Worm (Caenorhabditis elegans) whole organism, L2 larva: Measurements from ENCODE around the gene npp-1.

Experiments
- dmd-4 ChIP-seq: sonication (generic microtip); optimal IDR thresholded peaks from 2 replicates; lab custom pipeline; 2017; ENCODE audit warnings: missing biosample characterization, missing genetic modification characterization
- egl-27 ChIP-seq: sonication (generic microtip); optimal IDR thresholded peaks from 3 replicates; lab custom pipeline; 2017; ENCODE audit warnings: missing biosample characterization, missing genetic modification reagents, missing genetic modification characterization
- fos-1 ChIP-seq: fragments of 150-350 bp; optimal IDR thresholded peaks from 2 replicates; lab custom pipeline; 2014; ENCODE audit warnings: missing biosample characterization, missing genetic modification characterization
- lin-13 ChIP-seq: fragments of 150-350 bp; optimal IDR thresholded peaks from 2 replicates; lab custom pipeline; 2014; ENCODE audit warnings: missing biosample characterization, missing genetic modification reagents, missing genetic modification characterization
- mab-5 ChIP-seq: fragments of 150-350 bp; optimal IDR thresholded peaks from 2 replicates; lab custom pipeline; 2014; ENCODE audit warnings: missing biosample characterization, missing genetic modification characterization
- mbf-1 ChIP-seq: sonication (generic microtip); optimal IDR thresholded peaks from 2 replicates; lab custom pipeline; 2017; ENCODE audit warnings: missing biosample characterization, missing genetic modification characterization
- nhr-11 ChIP-seq: fragments of 150-350 bp; optimal IDR thresholded peaks from 2 replicates; lab custom pipeline; 2014; ENCODE audit warnings: missing biosample characterization, missing genetic modification characterization
- nhr-12 ChIP-seq: fragments of 150-350 bp; optimal IDR thresholded peaks from 2 replicates; lab custom pipeline; 2014; ENCODE audit warnings: missing biosample characterization, missing genetic modification characterization
- nhr-237 ChIP-seq: fragments of 150-350 bp; optimal IDR thresholded peaks from 2 replicates; lab custom pipeline; 2014; ENCODE audit warnings: missing biosample characterization, missing genetic modification characterization
- nhr-25 ChIP-seq: fragments of 150-350 bp; sonication (generic microtip); optimal IDR thresholded peaks from 3 replicates; lab custom pipeline; 2014; ENCODE audit warnings: missing biosample characterization, missing genetic modification characterization
- sma-3 ChIP-seq: sonication (generic microtip); optimal IDR thresholded peaks from 2 replicates; lab custom pipeline; 2016; ENCODE audit warnings: missing genetic modification reagents, missing genetic modification characterization, missing compliant biosample characterization

ce11 chrIV:9891938-9892337, 33.6 kb downstream of the npp-1 start, which contains the start of gene F32B6.4:
- TF ChIP-seq lin-13 (GFP tag; lab: Kevin White, UChicago) (no peak), mab-5 (no peak), nhr-12 (tag; lab: Kevin White, UChicago) (no peak), fos-1 (tag; lab: Kevin White, UChicago) (no peak), dmd-4 (tag; lab: Kevin White, UChicago) (no peak), mbf-1 (tag; lab: Kevin White, UChicago) (no peak), sma-3 (GFP tag; lab: Kevin White, UChicago) (no peak), nhr-11 (tag; lab: Kevin White, UChicago) (no peak), nhr-237 (tag; lab: Kevin White, UChicago) (no peak), nhr-25 (tag; lab: Kevin White, UChicago) (no peak), egl-27 (tag; lab: Kevin White, UChicago) (no peak)
